Worm (Caenorhabditis elegans) whole organism, early embryonic: ENCODE results near the gene cest-13.

ENCODE experiments used
- B0310.2 ChIP-seq: sonication (generic microtip); optimal IDR thresholded peaks from 2 replicates; lab custom pipeline; 2016; ENCODE audit warnings: mild to moderate bottlenecking, missing genetic modification characterization, missing compliant biosample characterization
- F13C5.2 ChIP-seq: sonication (generic microtip); optimal IDR thresholded peaks from 2 replicates; lab custom pipeline; 2017; ENCODE audit warnings: mild to moderate bottlenecking, missing genetic modification characterization, inconsistent platforms, missing compliant biosample characterization
- aly-1 ChIP-seq: sonication (generic microtip); optimal IDR thresholded peaks from 2 replicates; lab custom pipeline; 2016; ENCODE audit warnings: missing genetic modification characterization, missing compliant biosample characterization
- ama-1 ChIP-seq: fragments of 150-350 bp; optimal IDR thresholded peaks from 2 replicates; lab custom pipeline; 2014
- ceh-13 ChIP-seq: fragments of 200-800 bp; sonication (Bioruptor generic); optimal IDR thresholded peaks from 2 replicates; lab custom pipeline; 2018; ENCODE audit warnings: mild to moderate bottlenecking, missing genetic modification characterization, missing compliant biosample characterization
- ceh-36 ChIP-seq: sonication (generic microtip); optimal IDR thresholded peaks from 2 replicates; lab custom pipeline; 2016; ENCODE audit warnings: missing genetic modification characterization, inconsistent platforms, missing compliant biosample characterization
- ets-7 ChIP-seq: sonication (generic microtip); optimal IDR thresholded peaks from 2 replicates; lab custom pipeline; 2016; ENCODE audit warnings: missing genotype, missing genetic modification characterization, missing compliant biosample characterization
- flt-1 ChIP-seq: fragments of 200-800 bp; sonication (Bioruptor generic); IDR thresholded peaks from 2 replicates; pipeline ENCODE4 v1.3.6; 2022; ENCODE audit warnings: missing genetic modification characterization, missing compliant biosample characterization
- hmbx-1 ChIP-seq: sonication (generic microtip); optimal IDR thresholded peaks from 2 replicates; lab custom pipeline; 2016; ENCODE audit warnings: mild to moderate bottlenecking, missing genetic modification characterization, missing compliant biosample characterization
- hmg-4 ChIP-seq: fragments of 200-800 bp; sonication (Bioruptor generic); optimal IDR thresholded peaks from 2 replicates; lab custom pipeline; 2018; ENCODE audit warnings: mild to moderate bottlenecking, missing genetic modification characterization, missing compliant biosample characterization
- hnd-1 ChIP-seq: sonication (generic microtip); optimal IDR thresholded peaks from 2 replicates; lab custom pipeline; 2016; ENCODE audit warnings: missing genetic modification characterization, missing compliant biosample characterization
- pes-1 ChIP-seq: fragments of 200-800 bp; sonication (Bioruptor generic); IDR thresholded peaks from 2 replicates; pipeline ENCODE4 v1.3.6; 2022; ENCODE audit warnings: missing genetic modification reagents, missing genetic modification characterization, missing compliant biosample characterization
- scrt-1 ChIP-seq: fragments of 200-800 bp; sonication (Bioruptor generic); IDR thresholded peaks from 2 replicates; pipeline ENCODE4 v1.3.6; 2022; ENCODE audit warnings: missing genetic modification characterization, missing compliant biosample characterization
- sea-1 ChIP-seq: fragments of 200-800 bp; sonication (Bioruptor generic); conservative IDR thresholded peaks from 2 replicates; pipeline ENCODE4 v1.3.6; 2022; ENCODE audit warnings: missing genetic modification characterization, missing compliant biosample characterization
- tbx-11 ChIP-seq: fragments of 200-800 bp; sonication (Bioruptor generic); IDR thresholded peaks from 2 replicates; pipeline ENCODE4 v1.3.6; 2022; ENCODE audit warnings: missing genetic modification characterization, missing compliant biosample characterization
- tbx-37 ChIP-seq: fragments of 200-800 bp; sonication (Bioruptor generic); conservative IDR thresholded peaks from 2 replicates; pipeline ENCODE4 v1.3.6; 2022; ENCODE audit warnings: missing genetic modification reagents, missing genetic modification characterization, missing compliant biosample characterization
- tra-4 ChIP-seq: sonication (generic microtip); optimal IDR thresholded peaks from 2 replicates; lab custom pipeline; 2017; ENCODE audit warnings: missing genetic modification characterization, missing compliant biosample characterization

cest-13 gene

ce11 chrX:13724364-13724763 is 35.7 kb upstream of the cest-13 start, which contains the start of gene K11E4.6:
K11E4.6 (plus strand) TSS chrX:13724664.
- TF ChIP-seq sea-1 (GFP tag; lab: Robert Waterston, UW): no peak
- TF ChIP-seq flt-1: no peak
- no peak for TF ChIP-seq pes-1 (GFP tag; lab: Robert Waterston, UW)
- TF ChIP-seq ceh-13 (GFP tag; lab: Kevin White, UChicago): no peak
- TF ChIP-seq F13C5.2 (tag; lab: Kevin White, UChicago): no peak
- no peak for TF ChIP-seq ets-7 (tag; lab: Kevin White, UChicago)
- TF ChIP-seq ceh-36 (tag; lab: Kevin White, UChicago): no peak
- TF ChIP-seq scrt-1 (GFP tag; lab: Robert Waterston, UW): no peak
- TF ChIP-seq ama-1 (lab: Kevin White, UChicago): no peak
- no peak for TF ChIP-seq hmg-4 (GFP tag; lab: Kevin White, UChicago)
- no peak for TF ChIP-seq tra-4
- TF ChIP-seq hmbx-1 (tag; lab: Kevin White, UChicago): no peak
- no peak for TF ChIP-seq aly-1 (tag; lab: Kevin White, UChicago)
- no peak for TF ChIP-seq tbx-11 (GFP tag; lab: Robert Waterston, UW)
- TF ChIP-seq hnd-1 (tag; lab: Kevin White, UChicago): no peak
- TF ChIP-seq B0310.2 (tag; lab: Kevin White, UChicago): no peak
- no peak for TF ChIP-seq tbx-37 (GFP tag; lab: Robert Waterston, UW)

- no peak for TF ChIP-seq hmbx-1 (tag; lab: Kevin White, UChicago)
- TF ChIP-seq hmg-4 (GFP tag; lab: Kevin White, UChicago): no peak
- no peak for TF ChIP-seq sea-1 (GFP tag; lab: Robert Waterston, UW)
- TF ChIP-seq tbx-11 (GFP tag; lab: Robert Waterston, UW): no peak
- no peak for TF ChIP-seq pes-1 (GFP tag; lab: Robert Waterston, UW)
- TF ChIP-seq tbx-37 (GFP tag; lab: Robert Waterston, UW): no peak
- TF ChIP-seq scrt-1 (GFP tag; lab: Robert Waterston, UW): no peak
- TF ChIP-seq tra-4: no peak
- TF ChIP-seq ceh-13 (GFP tag; lab: Kevin White, UChicago): no peak
- no peak for TF ChIP-seq aly-1 (tag; lab: Kevin White, UChicago)
- TF ChIP-seq ceh-36 (tag; lab: Kevin White, UChicago): no peak
- no peak for TF ChIP-seq hnd-1 (tag; lab: Kevin White, UChicago)
- TF ChIP-seq ama-1 (lab: Kevin White, UChicago): no peak
- no peak for TF ChIP-seq flt-1
- TF ChIP-seq ets-7 (tag; lab: Kevin White, UChicago): no peak
- no peak for TF ChIP-seq B0310.2 (tag; lab: Kevin White, UChicago)
Observed at ce11 chrX:13726285-13726684, 33.8 kb upstream of the cest-13 start.

DNA sequence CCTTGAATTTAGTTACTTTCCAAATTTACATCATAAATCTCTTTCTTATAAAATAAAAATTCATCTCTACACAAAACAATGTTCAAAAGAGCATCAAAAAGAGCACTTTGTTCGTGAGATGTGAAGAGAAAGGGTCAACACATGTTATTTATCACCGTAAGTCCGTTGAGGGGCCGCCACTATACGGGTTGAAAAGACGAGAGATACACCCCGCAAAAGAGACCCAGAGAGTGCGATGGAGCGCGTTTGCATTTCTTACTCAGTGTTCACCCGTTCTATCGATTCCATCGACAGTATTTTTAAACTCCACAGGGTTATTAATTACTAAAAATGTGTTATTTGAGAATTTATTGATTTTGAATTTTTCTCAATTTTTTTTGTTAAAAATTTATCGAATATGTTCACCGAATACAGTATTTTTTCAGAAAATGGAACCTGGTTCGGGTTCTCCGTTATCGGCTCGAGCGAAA is 33.1 kb upstream of the cest-13 start, which contains the start of gene pix-1:
Gene pix-1, plus strand, starts transcription at position 420 of the 470 bp plus-strand sequence.
- TF ChIP-seq hnd-1 (tag; lab: Kevin White, UChicago): no peak
- TF ChIP-seq scrt-1 (GFP tag; lab: Robert Waterston, UW): no peak
- no peak for TF ChIP-seq ama-1 (lab: Kevin White, UChicago)
- no peak for TF ChIP-seq tbx-11 (GFP tag; lab: Robert Waterston, UW)
- TF ChIP-seq hmbx-1 (tag; lab: Kevin White, UChicago): no peak
- no peak for TF ChIP-seq flt-1
- no peak for TF ChIP-seq ceh-13 (GFP tag; lab: Kevin White, UChicago)
- TF ChIP-seq hmg-4 (GFP tag; lab: Kevin White, UChicago): no peak
- no peak for TF ChIP-seq tbx-37 (GFP tag; lab: Robert Waterston, UW)
- no peak for TF ChIP-seq sea-1 (GFP tag; lab: Robert Waterston, UW)
- no peak for TF ChIP-seq B0310.2 (tag; lab: Kevin White, UChicago)
- no peak for TF ChIP-seq aly-1 (tag; lab: Kevin White, UChicago)
- no peak for TF ChIP-seq tra-4
- TF ChIP-seq ceh-36 (tag; lab: Kevin White, UChicago): no peak
- TF ChIP-seq pes-1 (GFP tag; lab: Robert Waterston, UW): no peak
- no peak for TF ChIP-seq F13C5.2 (tag; lab: Kevin White, UChicago)
- TF ChIP-seq ets-7 (tag; lab: Kevin White, UChicago): no peak

DNA sequence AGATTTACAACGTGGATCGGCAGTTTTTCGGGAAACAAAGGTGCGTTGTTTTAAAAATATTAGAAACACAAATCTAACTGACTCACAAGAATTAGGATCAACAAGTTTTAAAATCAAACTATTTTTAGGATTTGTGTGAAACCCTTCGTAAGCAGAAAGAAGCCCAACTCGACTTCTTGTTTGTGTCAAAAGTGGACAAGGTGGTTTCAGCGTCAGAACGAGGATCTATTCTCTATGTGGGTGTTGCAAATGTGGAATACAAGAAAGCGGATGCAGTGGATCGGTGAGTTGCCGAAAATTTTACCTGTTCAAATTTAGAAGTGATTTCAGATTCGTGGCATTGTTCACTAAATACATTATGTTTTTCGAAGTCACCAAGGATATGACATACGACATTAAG is 31.0 kb upstream of the cest-13 start:
- TF ChIP-seq hmbx-1 (tag; lab: Kevin White, UChicago) (no peak), hmg-4 (GFP tag; lab: Kevin White, UChicago) (no peak), ets-7 (tag; lab: Kevin White, UChicago) (no peak), scrt-1 (GFP tag; lab: Robert Waterston, UW) (no peak), tbx-37 (GFP tag; lab: Robert Waterston, UW) (no peak), B0310.2 (tag; lab: Kevin White, UChicago) (no peak), tbx-11 (GFP tag; lab: Robert Waterston, UW) (no peak), ama-1 (lab: Kevin White, UChicago) (no peak), ceh-36 (tag; lab: Kevin White, UChicago) (no peak), ceh-13 (GFP tag; lab: Kevin White, UChicago) (no peak), sea-1 (GFP tag; lab: Robert Waterston, UW) (no peak), F13C5.2 (tag; lab: Kevin White, UChicago) (no peak), aly-1 (tag; lab: Kevin White, UChicago) (no peak)

- TF ChIP-seq tbx-11 (GFP tag; lab: Robert Waterston, UW): no peak
- TF ChIP-seq scrt-1 (GFP tag; lab: Robert Waterston, UW): no peak
- TF ChIP-seq ceh-36 (tag; lab: Kevin White, UChicago): no peak
- TF ChIP-seq ama-1 (lab: Kevin White, UChicago): no peak
- TF ChIP-seq aly-1 (tag; lab: Kevin White, UChicago): no peak
- TF ChIP-seq tbx-37 (GFP tag; lab: Robert Waterston, UW): no peak
- TF ChIP-seq hnd-1 (tag; lab: Kevin White, UChicago): no peak
- no peak for TF ChIP-seq hmbx-1 (tag; lab: Kevin White, UChicago)
- no peak for TF ChIP-seq F13C5.2 (tag; lab: Kevin White, UChicago)
- TF ChIP-seq tra-4: no peak
- no peak for TF ChIP-seq pes-1 (GFP tag; lab: Robert Waterston, UW)
Observed at ce11 chrX:13729724-13730123, 30.3 kb upstream of the cest-13 start.
